Worm (Caenorhabditis elegans) whole organism, L1 larva: ENCODE measurements around the gene bgnt-1.5.

Experiments used
- C16A3.4 ChIP-seq: fragments of 150-350 bp; optimal IDR thresholded peaks from 2 replicates; lab custom pipeline; 2014; ENCODE audit warnings: missing biosample characterization, missing genetic modification characterization
- aly-2 ChIP-seq: fragments of 150-350 bp; optimal IDR thresholded peaks from 2 replicates; lab custom pipeline; 2014; ENCODE audit warnings: missing biosample characterization, missing genetic modification characterization
- blmp-1 ChIP-seq: fragments of 150-350 bp; optimal IDR thresholded peaks from 2 replicates; lab custom pipeline; 2014; ENCODE audit warnings: missing biosample characterization, missing genetic modification characterization
- ceh-8 ChIP-seq: fragments of 200-800 bp; sonication (Bioruptor generic); optimal IDR thresholded peaks from 2 replicates; lab custom pipeline; 2018; ENCODE audit warnings: mild to moderate bottlenecking, missing genetic modification characterization, moderate library complexity, missing compliant biosample characterization
- ceh-82 ChIP-seq, 3 experiments: fragments of 150-350 bp in 1 of 3; sonication (generic microtip) in 2 of 3; optimal IDR thresholded peaks; 2 replicates each; lab custom pipeline; 2014 to 2017; ENCODE audit warnings: missing biosample characterization in 3 of 3, missing genetic modification characterization in 3 of 3
- dsc-1 ChIP-seq: sonication (generic microtip); optimal IDR thresholded peaks from 2 replicates; lab custom pipeline; 2016; ENCODE audit warnings: mild to moderate bottlenecking, missing genetic modification characterization, missing compliant biosample characterization
- efl-1 ChIP-seq, 4 experiments: fragments of 150-350 bp; optimal IDR thresholded peaks in 3 of 4; peaks in 1 of 4; 1 replicate in 1 of 4; 2 replicates in 3 of 4; lab custom pipeline; 2014; ENCODE audit warnings: missing biosample characterization in 2 of 4, missing genetic modification characterization in 2 of 4, missing genetic modification reagents in 2 of 4
- efl-3 ChIP-seq: fragments of 200-800 bp; sonication (Bioruptor generic); optimal IDR thresholded peaks from 2 replicates; lab custom pipeline; 2018; ENCODE audit warnings: mild to moderate bottlenecking, missing genetic modification characterization, missing compliant biosample characterization
- egl-13 ChIP-seq: sonication (generic microtip); optimal IDR thresholded peaks from 2 replicates; lab custom pipeline; 2016; ENCODE audit warnings: missing genotype, missing genetic modification reagents, missing genetic modification characterization, missing compliant biosample characterization
- egl-27 ChIP-seq, 2 experiments: fragments of 150-350 bp in 1 of 2; sonication (generic microtip); optimal IDR thresholded peaks; 3 replicates each; lab custom pipeline; 2017 to 2018; ENCODE audit warnings: missing biosample characterization in 2 of 2, missing genetic modification characterization in 2 of 2, missing genetic modification reagents in 2 of 2
- elt-2 ChIP-seq: sonication (generic microtip); optimal IDR thresholded peaks from 2 replicates; lab custom pipeline; 2016; ENCODE audit warnings: missing genetic modification characterization, mild to moderate bottlenecking, inconsistent platforms, missing compliant biosample characterization, missing genetic modification reagents
- fkh-10 ChIP-seq: sonication (generic microtip); optimal IDR thresholded peaks from 2 replicates; lab custom pipeline; 2017; ENCODE audit warnings: missing biosample characterization, missing genetic modification reagents, missing genetic modification characterization
- fkh-4 ChIP-seq: sonication (generic microtip); optimal IDR thresholded peaks from 2 replicates; lab custom pipeline; 2016; ENCODE audit warnings: missing compliant biosample characterization, missing genetic modification characterization, borderline replicate concordance
- hlh-4 ChIP-seq: sonication (generic microtip); optimal IDR thresholded peaks from 2 replicates; lab custom pipeline; 2016; ENCODE audit warnings: mild to moderate bottlenecking, missing genetic modification characterization, missing compliant biosample characterization
- hpl-2 ChIP-seq: fragments of 150-350 bp; optimal IDR thresholded peaks from 2 replicates; lab custom pipeline; 2014; ENCODE audit warnings: missing biosample characterization, missing genetic modification reagents, missing genetic modification characterization
- isw-1 ChIP-seq: fragments of 200-800 bp; sonication (Bioruptor generic); IDR thresholded peaks from 2 replicates; pipeline ENCODE4 v1.3.6; 2022; ENCODE audit warnings: missing genetic modification characterization, missing compliant biosample characterization
- jun-1 ChIP-seq: fragments of 150-350 bp; optimal IDR thresholded peaks from 2 replicates; lab custom pipeline; 2014; ENCODE audit warnings: missing biosample characterization, missing genetic modification reagents, missing genetic modification characterization
- lin-14 ChIP-seq: fragments of 200-800 bp; sonication (Bioruptor generic); optimal IDR thresholded peaks from 2 replicates; lab custom pipeline; 2018; ENCODE audit warnings: mild to moderate bottlenecking, missing genetic modification characterization, moderate library complexity, missing compliant biosample characterization
- lin-15B ChIP-seq: fragments of 150-350 bp; sonication (generic microtip); optimal IDR thresholded peaks from 3 replicates; lab custom pipeline; 2014; ENCODE audit warnings: missing biosample characterization, missing genetic modification characterization
- lin-35 ChIP-seq, 2 experiments: fragments of 150-350 bp; optimal IDR thresholded peaks; 2 replicates each; lab custom pipeline; 2014; ENCODE audit warnings: missing biosample characterization in 2 of 2, missing genetic modification characterization in 2 of 2, missing genetic modification reagents in 2 of 2
- lin-39 ChIP-seq: fragments of 150-350 bp; optimal IDR thresholded peaks from 2 replicates; lab custom pipeline; 2014; ENCODE audit warnings: missing biosample characterization, missing genetic modification reagents, missing genetic modification characterization
- lsy-2 ChIP-seq, 2 experiments: fragments of 150-350 bp; optimal IDR thresholded peaks; 2 replicates each; lab custom pipeline; 2014; ENCODE audit warnings: missing biosample characterization in 2 of 2, missing genetic modification characterization in 2 of 2
- mef-2 ChIP-seq: fragments of 150-350 bp; optimal IDR thresholded peaks from 2 replicates; lab custom pipeline; 2014; ENCODE audit warnings: missing biosample characterization, missing genetic modification characterization
- nhr-20 ChIP-seq: sonication (generic microtip); optimal IDR thresholded peaks from 2 replicates; lab custom pipeline; 2016; ENCODE audit warnings: mild to moderate bottlenecking, missing genetic modification characterization, missing compliant biosample characterization
- nhr-237 ChIP-seq: fragments of 150-350 bp; optimal IDR thresholded peaks from 2 replicates; lab custom pipeline; 2014; ENCODE audit warnings: missing biosample characterization, missing genetic modification characterization
- nhr-47 ChIP-seq: sonication (generic microtip); optimal IDR thresholded peaks from 2 replicates; lab custom pipeline; 2016; ENCODE audit warnings: mild to moderate bottlenecking, missing genetic modification characterization, moderate library complexity, missing compliant biosample characterization
- nhr-71 ChIP-seq: sonication (generic microtip); optimal IDR thresholded peaks from 2 replicates; lab custom pipeline; 2016; ENCODE audit warnings: mild to moderate bottlenecking, missing genetic modification characterization, moderate library complexity, missing compliant biosample characterization
- nhr-76 ChIP-seq: sonication (generic microtip); optimal IDR thresholded peaks from 2 replicates; lab custom pipeline; 2017; ENCODE audit warnings: missing biosample characterization, missing genetic modification characterization
- nhr-77 ChIP-seq: fragments of 150-350 bp; optimal IDR thresholded peaks from 2 replicates; lab custom pipeline; 2014; ENCODE audit warnings: missing biosample characterization, missing genetic modification characterization
- nhr-84 ChIP-seq: sonication (generic microtip); optimal IDR thresholded peaks from 2 replicates; lab custom pipeline; 2017; ENCODE audit warnings: missing biosample characterization, missing genetic modification characterization
- pag-3 ChIP-seq: sonication (generic microtip); optimal IDR thresholded peaks from 2 replicates; lab custom pipeline; 2017; ENCODE audit warnings: missing genetic modification characterization, mild to moderate bottlenecking, missing compliant biosample characterization, antibody characterized with exemption, borderline replicate concordance; ENCODE audit not compliant: insufficient read depth
- pax-3 ChIP-seq: fragments of 200-800 bp; sonication (Bioruptor generic); optimal IDR thresholded peaks from 2 replicates; lab custom pipeline; 2018; ENCODE audit warnings: mild to moderate bottlenecking, missing genetic modification characterization, moderate library complexity, missing compliant biosample characterization
- pqm-1 ChIP-seq: sonication (generic microtip); optimal IDR thresholded peaks from 3 replicates; lab custom pipeline; 2017; ENCODE audit warnings: missing biosample characterization, missing genetic modification characterization
- rnt-1 ChIP-seq: sonication (generic microtip); optimal IDR thresholded peaks from 2 replicates; lab custom pipeline; 2016; ENCODE audit warnings: mild to moderate bottlenecking, missing genetic modification characterization, moderate library complexity, missing compliant biosample characterization
- snu-23 ChIP-seq: sonication (generic microtip); optimal IDR thresholded peaks from 2 replicates; lab custom pipeline; 2016; ENCODE audit warnings: missing genetic modification characterization, missing compliant biosample characterization
- swsn-7 ChIP-seq: sonication (generic microtip); optimal IDR thresholded peaks from 2 replicates; lab custom pipeline; 2016; ENCODE audit warnings: missing genetic modification characterization, missing compliant biosample characterization
- tbx-2 ChIP-seq: sonication (generic microtip); optimal IDR thresholded peaks from 2 replicates; lab custom pipeline; 2016; ENCODE audit warnings: missing genetic modification characterization, missing compliant biosample characterization
- unc-30 ChIP-seq: sonication (generic microtip); optimal IDR thresholded peaks from 2 replicates; lab custom pipeline; 2017; ENCODE audit warnings: missing biosample characterization, missing genetic modification characterization
- unc-86 ChIP-seq: sonication (generic microtip); optimal IDR thresholded peaks from 2 replicates; lab custom pipeline; 2016; ENCODE audit warnings: missing genetic modification characterization, missing compliant biosample characterization
- unc-98 ChIP-seq: fragments of 200-800 bp; sonication (Bioruptor generic); IDR thresholded peaks from 2 replicates; pipeline ENCODE4 v1.3.6; 2022; ENCODE audit warnings: missing genetic modification characterization, missing compliant biosample characterization
- xbp-1 ChIP-seq: sonication (generic microtip); optimal IDR thresholded peaks from 2 replicates; lab custom pipeline; 2016; ENCODE audit warnings: missing genetic modification characterization, missing compliant biosample characterization
- zag-1 ChIP-seq: fragments of 150-350 bp; optimal IDR thresholded peaks from 2 replicates; lab custom pipeline; 2014; ENCODE audit warnings: missing biosample characterization, missing genetic modification characterization
- zip-4 ChIP-seq: fragments of 200-800 bp; sonication (Bioruptor generic); optimal IDR thresholded peaks from 2 replicates; lab custom pipeline; 2018; ENCODE audit warnings: mild to moderate bottlenecking, missing genetic modification characterization, moderate library complexity, missing compliant biosample characterization
- ztf-4 ChIP-seq: fragments of 150-350 bp; optimal IDR thresholded peaks from 2 replicates; lab custom pipeline; 2014; ENCODE audit warnings: missing biosample characterization, missing genetic modification characterization

Gene bgnt-1.5

ce11 chrX:13212528-13212927 lies 19.6 kb downstream of the bgnt-1.5 start:
- no peak for TF ChIP-seq nhr-76 (tag; lab: Kevin White, UChicago)
- TF ChIP-seq nhr-20 (tag; lab: Kevin White, UChicago), result no peak
- TF ChIP-seq fkh-4 (tag; lab: Kevin White, UChicago), result peak; percentile 93
- TF ChIP-seq lin-15B (tag; lab: Kevin White, UChicago), result no peak
- TF ChIP-seq zag-1 (tag; lab: Kevin White, UChicago), result no peak
- TF ChIP-seq dsc-1 (tag; lab: Kevin White, UChicago), result peak; percentile 99
- TF ChIP-seq egl-13 (tag; lab: Kevin White, UChicago), result no peak

ce11 chrX:13210478-13210877 lies 21.7 kb downstream of the bgnt-1.5 start:
- TF ChIP-seq lin-35 (GFP tag; optimal IDR thresholded peaks at IDR 0.05; lab: Kevin White, UChicago), result peak in 1 of 2 experiments; percentile 31
- TF ChIP-seq jun-1 (tag; lab: Kevin White, UChicago), result no peak
- no peak for TF ChIP-seq unc-30 (tag; lab: Kevin White, UChicago)
- TF ChIP-seq pag-3 (tag; lab: Kevin White, UChicago), result peak; percentile 76
- peak; percentile 61 for TF ChIP-seq unc-86 (tag; lab: Kevin White, UChicago)
- TF ChIP-seq mef-2 (tag; lab: Kevin White, UChicago), result no peak
- peak; percentile 24 to 65 for TF ChIP-seq lsy-2 (tag; optimal IDR thresholded peaks at IDR 0.05; lab: Kevin White, UChicago)
- TF ChIP-seq hlh-4, result no peak
- no peak for TF ChIP-seq hpl-2 (GFP tag; lab: Kevin White, UChicago)
- TF ChIP-seq xbp-1 (tag; lab: Kevin White, UChicago), result peak; percentile 43
- no peak for TF ChIP-seq egl-27 (tag; optimal IDR thresholded peaks at IDR 0.05; lab: Kevin White, UChicago)
- TF ChIP-seq fkh-10 (GFP tag; lab: Kevin White, UChicago), result peak; percentile 89
- peak; percentile 59 for TF ChIP-seq snu-23 (GFP tag; lab: Kevin White, UChicago)
- TF ChIP-seq tbx-2, result peak; percentile 57
- TF ChIP-seq isw-1 (GFP tag; lab: Robert Waterston, UW), result peak; percentile 14; the same call in 1 of the 2 replicates
- no peak for TF ChIP-seq unc-98 (GFP tag; lab: Robert Waterston, UW)
- peak; percentile 46 for TF ChIP-seq lin-39
- peak; percentile 8 to 19 (median 14) for TF ChIP-seq ceh-82 (tag; optimal IDR thresholded peaks at IDR 0.05; lab: Kevin White, UChicago)
- no peak for TF ChIP-seq zip-4 (GFP tag; lab: Kevin White, UChicago)
- peak; percentile 83 for TF ChIP-seq zag-1 (tag; lab: Kevin White, UChicago)
- TF ChIP-seq swsn-7, result peak; percentile 23
- TF ChIP-seq nhr-71, result peak; percentile 67
- TF ChIP-seq dsc-1 (tag; lab: Kevin White, UChicago), result peak; percentile 62
- peak; percentile 94 for TF ChIP-seq lin-14 (GFP tag; lab: Kevin White, UChicago)
- no peak for TF ChIP-seq ztf-4
- TF ChIP-seq ceh-8 (GFP tag; lab: Kevin White, UChicago), result peak; percentile 10
- peak; percentile 41 for TF ChIP-seq nhr-47 (tag; lab: Kevin White, UChicago)
- no peak for TF ChIP-seq fkh-4 (tag; lab: Kevin White, UChicago)
- TF ChIP-seq rnt-1 (tag; lab: Kevin White, UChicago), result peak; percentile 27
- no peak for TF ChIP-seq efl-3
- no peak for TF ChIP-seq efl-1 (optimal IDR thresholded peaks at IDR 0.05; lab: Kevin White, UChicago)
- TF ChIP-seq efl-1 (GFP tag; optimal IDR thresholded peaks at IDR 0.05 in 1 of 2; lab: Kevin White, UChicago), result peak in 1 of 2 experiments; percentile 3

DNA sequence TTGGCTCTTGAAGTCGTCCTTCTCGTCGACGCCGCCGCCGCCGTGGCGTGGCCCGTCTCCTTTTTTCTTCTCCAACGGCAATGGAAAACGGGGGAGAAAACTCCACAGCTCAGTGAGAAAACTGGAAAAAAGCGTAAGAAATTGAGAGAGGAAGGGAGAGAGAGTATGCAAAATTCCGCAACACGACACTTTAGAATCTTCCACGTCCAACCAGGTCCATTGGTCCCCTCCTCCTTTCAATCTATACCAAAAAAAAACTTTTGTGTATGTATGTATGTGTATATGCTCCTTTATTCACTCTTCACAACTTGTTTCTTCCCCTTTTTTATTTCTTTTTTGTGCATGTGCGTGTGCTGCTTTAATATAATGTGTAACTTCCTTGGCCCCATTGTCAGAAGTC lies 23.1 kb downstream of the bgnt-1.5 start:
- TF ChIP-seq nhr-84 (no peak), nhr-77 (tag; lab: Kevin White, UChicago) (no peak), lin-14 (GFP tag; lab: Kevin White, UChicago) (peak; percentile 61), pax-3 (tag; lab: Kevin White, UChicago) (no peak), pqm-1 (tag; lab: Kevin White, UChicago) (no peak), unc-86 (tag; lab: Kevin White, UChicago) (no peak), elt-2 (tag; lab: Kevin White, UChicago) (no peak), egl-13 (tag; lab: Kevin White, UChicago) (no peak), lin-35 (GFP tag; optimal IDR thresholded peaks at IDR 0.05; lab: Kevin White, UChicago) (no peak), fkh-10 (GFP tag; lab: Kevin White, UChicago) (peak; percentile 69), egl-27 (tag; optimal IDR thresholded peaks at IDR 0.05; lab: Kevin White, UChicago) (no peak), lin-39 (no peak), nhr-237 (no peak), blmp-1 (tag; lab: Kevin White, UChicago) (no peak), C16A3.4 (tag; lab: Kevin White, UChicago) (no peak), ceh-82 (tag; optimal IDR thresholded peaks at IDR 0.05; lab: Kevin White, UChicago) (peak in 1 of 3 experiments; percentile 0), isw-1 (GFP tag; lab: Robert Waterston, UW) (no peak), aly-2 (tag; lab: Kevin White, UChicago) (no peak), dsc-1 (tag; lab: Kevin White, UChicago) (no peak)
- TF ChIP-seq, all 84 proteins: peak for 3
